Worm (Caenorhabditis elegans): ENCODE results near the gene F14H3.6.

DNA sequence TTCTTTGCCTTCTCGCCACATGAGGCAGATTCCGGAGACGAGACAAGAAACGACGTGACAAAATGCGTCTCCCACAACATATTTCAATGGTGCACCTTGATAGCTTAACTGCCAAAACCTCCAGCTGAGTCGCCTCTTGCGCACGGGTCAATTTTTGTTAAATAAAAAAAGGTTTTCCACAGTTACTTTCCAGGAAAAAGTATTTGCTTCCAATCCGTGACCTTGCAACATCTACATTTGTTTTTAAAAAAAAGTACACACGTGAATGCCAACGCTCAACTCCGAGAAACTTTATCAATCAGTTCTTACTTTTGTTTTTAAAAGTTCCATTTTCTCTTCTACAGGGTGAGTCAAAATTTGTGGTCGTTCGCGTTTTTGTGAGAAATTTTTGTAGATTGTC lies 35.6 kb upstream of the F14H3.6 start, which contains the start of gene F22B8.7:
- TF ChIP-seq pqm-1 (tag; optimal IDR thresholded peaks at IDR 0.05) (no peak), tbx-7 (tag; optimal IDR thresholded peaks at IDR 0.05) (no peak), ets-4 (tag; optimal IDR thresholded peaks at IDR 0.05) (no peak), fkh-10 (GFP tag; optimal IDR thresholded peaks at IDR 0.05) (no peak), ceh-31 (tag; optimal IDR thresholded peaks at IDR 0.05) (no peak), mec-3 (tag; optimal IDR thresholded peaks at IDR 0.05; ENCODE audit: borderline replicate concordance) (no peak), ceh-18 (tag; optimal IDR thresholded peaks at IDR 0.05) (no peak), zip-5 (tag; optimal IDR thresholded peaks at IDR 0.05) (no peak), syd-9 (tag; optimal IDR thresholded peaks at IDR 0.05) (no peak), ceh-9 (tag; optimal IDR thresholded peaks at IDR 0.05) (no peak)

All from whole organism, late embryonic.